Worm (Caenorhabditis elegans): ENCODE data around the gene Y17G9A.3.

The Y17G9A.3 gene

DNA sequence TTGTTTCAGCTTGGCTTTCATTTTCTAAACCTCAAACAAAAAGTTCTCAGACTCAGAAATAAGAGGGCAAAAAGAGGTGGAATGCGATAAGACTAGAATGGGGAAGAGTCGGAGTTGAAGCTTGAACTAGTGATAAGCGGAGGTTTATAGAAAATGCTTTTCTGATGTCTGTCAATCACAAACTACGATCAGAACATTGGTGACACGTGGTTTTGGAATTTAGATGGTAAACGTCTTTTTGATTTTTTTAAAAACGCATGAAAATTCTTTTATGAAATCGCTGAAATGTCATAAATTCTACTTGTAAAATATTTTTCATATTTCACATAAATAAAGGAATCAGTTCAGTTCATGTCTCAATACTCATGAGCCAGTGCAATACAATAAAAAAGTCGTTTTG lies 37.4 kb downstream of the Y17G9A.3 start, which contains the start of gene H06H21.8:
H06H21.8 (minus strand) TSS at position 78 of the 400 bp plus-strand sequence.
- TF ChIP-seq ama-1 (optimal IDR thresholded peaks at IDR 0.05), result no peak
- no peak for TF ChIP-seq unc-42 (tag; optimal IDR thresholded peaks at IDR 0.05)
- TF ChIP-seq elt-2 (tag; optimal IDR thresholded peaks at IDR 0.05), result no peak
- TF ChIP-seq zip-5 (tag; optimal IDR thresholded peaks at IDR 0.05), result no peak
- TF ChIP-seq tbx-7 (tag; optimal IDR thresholded peaks at IDR 0.05), result no peak
- no peak for TF ChIP-seq sdc-2 (tag; optimal IDR thresholded peaks at IDR 0.05)
- no peak for TF ChIP-seq ahr-1 (tag; optimal IDR thresholded peaks at IDR 0.05)
- TF ChIP-seq ceh-2 (tag; optimal IDR thresholded peaks at IDR 0.05), result no peak
- TF ChIP-seq ref-2 (tag; optimal IDR thresholded peaks at IDR 0.05), result no peak
- no peak for TF ChIP-seq nhr-11 (tag; optimal IDR thresholded peaks at IDR 0.05)
- TF ChIP-seq tbx-2 (tag; optimal IDR thresholded peaks at IDR 0.05), result no peak
- no peak for TF ChIP-seq madf-2 (tag; optimal IDR thresholded peaks at IDR 0.05)
- TF ChIP-seq hlh-15 (tag; optimal IDR thresholded peaks at IDR 0.05), result no peak
- TF ChIP-seq pag-3 (tag; optimal IDR thresholded peaks at IDR 0.05; ENCODE audit: borderline replicate concordance), result no peak
- TF ChIP-seq fax-1 (tag; optimal IDR thresholded peaks at IDR 0.05), result no peak
- TF ChIP-seq ceh-22 (tag; optimal IDR thresholded peaks at IDR 0.05), result no peak
- no peak for TF ChIP-seq K09A11.1 (tag; optimal IDR thresholded peaks at IDR 0.05; ENCODE audit: insufficient read depth)

DNA sequence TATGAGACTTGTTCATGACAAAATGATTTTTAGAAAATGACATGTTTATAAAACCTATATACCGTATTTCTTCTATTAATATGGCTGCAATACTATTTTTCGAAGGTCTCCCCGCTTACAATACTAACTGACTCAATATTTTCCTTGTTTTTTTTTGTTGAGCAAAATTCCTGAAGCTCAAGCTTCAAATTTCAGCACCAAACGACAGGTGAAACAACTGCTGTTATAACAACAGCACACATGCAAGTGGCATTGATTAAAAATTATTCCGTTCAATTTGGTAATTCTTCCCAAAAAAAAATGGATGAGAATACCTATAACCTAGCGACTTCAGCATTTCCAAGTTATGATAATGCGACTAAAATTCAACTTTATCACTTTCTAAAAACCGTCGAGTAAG lies 44.3 kb downstream of the Y17G9A.3 start, which contains the start of gene srw-94:
srw-94 (plus strand) TSS at position 301 of the 400 bp plus-strand sequence.
- TF ChIP-seq pqm-1 (tag; optimal IDR thresholded peaks at IDR 0.05), result no peak
- no peak for TF ChIP-seq tbx-7 (tag; optimal IDR thresholded peaks at IDR 0.05)
- no peak for TF ChIP-seq lin-11 (tag; optimal IDR thresholded peaks at IDR 0.05)
- TF ChIP-seq sox-2 (GFP tag; IDR thresholded peaks at IDR 0.05), result no peak
- TF ChIP-seq lim-6 (tag; optimal IDR thresholded peaks at IDR 0.05), result no peak

DNA sequence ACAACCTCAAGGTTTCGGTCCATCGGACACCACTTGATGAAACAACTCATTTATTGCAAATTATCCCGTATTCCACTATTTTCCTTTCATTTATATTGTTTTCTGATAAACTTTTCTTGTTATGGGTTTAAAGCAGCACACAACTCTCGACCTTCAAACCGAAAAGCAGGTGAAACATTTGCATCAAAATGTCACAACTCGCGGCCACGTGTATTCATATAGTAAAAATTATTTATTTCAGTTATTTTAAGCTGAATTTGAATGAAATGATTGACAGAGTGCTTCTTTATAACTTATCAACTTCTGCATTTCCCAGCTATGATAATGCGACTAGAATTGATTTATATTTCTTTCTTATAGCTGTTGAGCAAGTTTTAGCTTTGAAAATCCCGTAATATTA lies 46.6 kb downstream of the Y17G9A.3 start, which contains the start of gene srw-95:
srw-95 (plus strand) TSS at position 213 of the 400 bp plus-strand sequence.
- TF ChIP-seq ceh-9 (tag; optimal IDR thresholded peaks at IDR 0.05), result no peak
- no peak for TF ChIP-seq ceh-6 (GFP tag; optimal IDR thresholded peaks at IDR 0.05)
- no peak for TF ChIP-seq nfya-1 (tag; optimal IDR thresholded peaks at IDR 0.05)

DNA sequence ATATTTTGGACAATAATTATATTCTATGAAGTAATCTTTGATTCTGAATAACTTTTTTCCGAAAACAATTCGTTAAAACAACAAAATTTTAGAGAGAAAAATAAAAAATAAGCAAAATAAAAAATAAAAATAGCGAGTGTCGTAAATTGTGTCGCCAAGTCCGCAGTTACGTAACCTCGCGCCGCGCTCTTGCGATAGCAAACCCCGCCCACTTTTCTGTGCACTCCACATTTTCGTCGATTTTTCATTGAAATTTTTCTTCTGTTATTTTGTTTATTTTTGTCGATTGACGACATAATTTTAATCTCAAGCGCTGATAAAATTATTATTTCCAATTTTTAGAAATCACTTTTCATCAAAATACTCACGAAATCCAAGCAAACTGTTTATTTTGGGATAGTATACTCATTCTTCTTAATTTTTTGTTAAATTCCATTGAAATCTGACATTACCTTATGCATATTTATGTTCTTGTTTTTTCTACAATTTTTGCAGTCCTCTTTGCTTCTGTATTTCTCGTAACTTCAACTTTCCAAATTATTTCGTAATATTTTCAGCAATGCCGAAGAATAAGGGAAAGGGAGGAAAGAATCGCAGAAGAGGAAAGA lies 48.0 kb downstream of the Y17G9A.3 start, which contains the start of gene eif-1.A:
eif-1.A (plus strand) TSS at position 558 of the 608 bp plus-strand sequence.
- TF ChIP-seq ahr-1 (tag; optimal IDR thresholded peaks at IDR 0.05), result no peak
- TF ChIP-seq dve-1 (tag; optimal IDR thresholded peaks at IDR 0.05), result no peak
- no peak for TF ChIP-seq fax-1 (tag; optimal IDR thresholded peaks at IDR 0.05)
- peak; percentile 7 for TF ChIP-seq unc-42 (tag; optimal IDR thresholded peaks at IDR 0.05)
- TF ChIP-seq tbx-7 (tag; optimal IDR thresholded peaks at IDR 0.05), result no peak
- no peak for TF ChIP-seq ceh-6 (GFP tag; optimal IDR thresholded peaks at IDR 0.05)
- peak; percentile 59 for TF ChIP-seq nfya-1 (tag; optimal IDR thresholded peaks at IDR 0.05)
- TF ChIP-seq pha-2 (tag; optimal IDR thresholded peaks at IDR 0.05), result no peak
- TF ChIP-seq nhr-11 (tag; optimal IDR thresholded peaks at IDR 0.05), result no peak
- peak; percentile 20 for TF ChIP-seq ceh-34 (tag; optimal IDR thresholded peaks at IDR 0.05)
- TF ChIP-seq pha-4 (tag; optimal IDR thresholded peaks at IDR 0.05), result no peak
- no peak for TF ChIP-seq ceh-45 (GFP tag; IDR thresholded peaks at IDR 0.05)
- TF ChIP-seq elt-2 (tag; optimal IDR thresholded peaks at IDR 0.05), result peak; percentile 68
- no peak for TF ChIP-seq ref-2 (tag; optimal IDR thresholded peaks at IDR 0.05)
- no peak for TF ChIP-seq pag-3 (tag; optimal IDR thresholded peaks at IDR 0.05; ENCODE audit: borderline replicate concordance)
- no peak for TF ChIP-seq unc-3 (GFP tag; conservative IDR thresholded peaks at IDR 0.05)
- no peak for TF ChIP-seq unc-3 (tag; optimal IDR thresholded peaks at IDR 0.05)
- no peak for TF ChIP-seq ceh-19 (GFP tag; optimal IDR thresholded peaks at IDR 0.05)
- TF ChIP-seq ceh-48 (tag; optimal IDR thresholded peaks at IDR 0.05), result no peak
- TF ChIP-seq hlh-30 (tag; optimal IDR thresholded peaks at IDR 0.05; ENCODE audit: insufficient read depth), result no peak
- TF ChIP-seq Y22D7AL.16 (tag; optimal IDR thresholded peaks at IDR 0.05), result no peak
- TF ChIP-seq sdc-2 (tag; optimal IDR thresholded peaks at IDR 0.05), result no peak
- no peak for TF ChIP-seq ceh-30 (tag; optimal IDR thresholded peaks at IDR 0.05)
- no peak for TF ChIP-seq pax-1 (tag; optimal IDR thresholded peaks at IDR 0.05)
- no peak for TF ChIP-seq lim-6 (tag; optimal IDR thresholded peaks at IDR 0.05)
- TF ChIP-seq ceh-22 (tag; optimal IDR thresholded peaks at IDR 0.05), result no peak
- no peak for TF ChIP-seq nhr-232 (tag; optimal IDR thresholded peaks at IDR 0.05)
- TF ChIP-seq ceh-31 (tag; optimal IDR thresholded peaks at IDR 0.05), result peak; percentile 37
- TF ChIP-seq npax-4 (tag; optimal IDR thresholded peaks at IDR 0.05), result no peak
- TF ChIP-seq ceh-24 (tag; optimal IDR thresholded peaks at IDR 0.05), result no peak
- TF ChIP-seq sox-2 (GFP tag; IDR thresholded peaks at IDR 0.05), result no peak
- TF ChIP-seq unc-86 (tag; optimal IDR thresholded peaks at IDR 0.05), result no peak
- peak; percentile 25 for TF ChIP-seq ceh-18 (tag; optimal IDR thresholded peaks at IDR 0.05)
- TF ChIP-seq pat-9 (tag; optimal IDR thresholded peaks at IDR 0.05), result no peak
- no peak for TF ChIP-seq syd-9 (tag; optimal IDR thresholded peaks at IDR 0.05)
